Fruit fly (Drosophila melanogaster) whole organism: ENCODE data around the gene Wdfy2.

Source experiments
- Dll ChIP-seq: fragments of >200 bp; optimal IDR thresholded peaks from 2 replicates; lab custom pipeline; 2017
- pan ChIP-seq: fragments of >200 bp; optimal IDR thresholded peaks from 2 replicates; lab custom pipeline; 2017
- psq ChIP-seq: fragments of >200 bp; optimal IDR thresholded peaks from 2 replicates; lab custom pipeline; 2017

DNA sequence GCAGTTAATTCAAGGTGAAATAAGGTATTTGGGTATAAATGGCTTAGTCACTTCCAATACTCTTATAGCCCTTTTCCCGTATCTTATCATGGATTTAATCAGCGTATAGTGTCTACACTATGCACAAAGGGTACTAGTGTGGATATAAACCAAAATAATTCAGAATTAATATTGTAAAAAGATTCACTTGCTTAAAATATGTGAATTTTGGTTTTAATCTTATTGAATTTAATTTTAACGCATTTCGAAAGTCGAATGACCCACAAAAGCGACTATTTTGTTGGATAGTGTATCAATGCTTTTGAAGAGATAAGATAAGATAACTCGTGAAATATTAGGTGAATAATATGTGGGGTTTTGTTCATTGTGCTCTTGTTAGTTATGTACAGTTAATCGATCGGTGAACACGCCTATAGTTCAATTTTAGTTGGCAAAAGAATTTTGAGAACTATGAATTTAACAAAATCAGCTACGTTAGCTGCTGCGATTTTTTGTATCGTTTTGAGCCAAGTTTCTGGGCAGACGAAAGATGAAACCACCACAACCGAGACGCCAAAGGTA lies 41.1 kb upstream of the Wdfy2 start, which contains the start of gene CG5096:
- TF ChIP-seq psq (lab: Kevin White, UChicago): no peak
- no peak for TF ChIP-seq pan (lab: Kevin White, UChicago)
- TF ChIP-seq Dll (lab: Kevin White, UChicago): no peak
